Worm (Caenorhabditis elegans): ENCODE results near the gene R10F2.4.
A peak's percentile ranks its signal among the peaks of the same experiment; 100 is the strongest.

The R10F2.4 gene

ce11 chrIII:2875946-2876345 lies 47.0 kb downstream of the R10F2.4 start (continued):
- TF ChIP-seq unc-130 (GFP tag; optimal IDR thresholded peaks at IDR 0.05) (no peak), madf-8 (GFP tag; conservative IDR thresholded peaks at IDR 0.05) (no peak), lsy-27 (tag; optimal IDR thresholded peaks at IDR 0.05; ENCODE audit: borderline replicate concordance, insufficient read depth) (no peak), F22D6.2 (tag; optimal IDR thresholded peaks at IDR 0.05) (no peak), B0336.3 (GFP tag; IDR thresholded peaks at IDR 0.05) (peak; percentile 39; the same call in 1 of the 2 replicates), ztf-6 (GFP tag; IDR thresholded peaks at IDR 0.05) (no peak), ztf-22 (GFP tag; optimal IDR thresholded peaks at IDR 0.05) (peak; percentile 51), snpc-1.3 (tag; optimal IDR thresholded peaks at IDR 0.05; ENCODE audit: insufficient read depth) (no peak), sea-2 (GFP tag; IDR thresholded peaks at IDR 0.05) (no peak), hmg-1.2 (GFP tag; IDR thresholded peaks at IDR 0.05) (peak; percentile 35; the same call in 1 of the 2 replicates), D2030.7 (GFP tag; IDR thresholded peaks at IDR 0.05) (no peak), cebp-1 (GFP tag; IDR thresholded peaks at IDR 0.05) (peak; percentile 85), cebp-1 (tag; optimal IDR thresholded peaks at IDR 0.05) (peak; percentile 92), lin-54 (GFP tag; optimal IDR thresholded peaks at IDR 0.05) (peak; percentile 11), ztf-25 (GFP tag; IDR thresholded peaks at IDR 0.05) (no peak), nhr-80 (tag; optimal IDR thresholded peaks at IDR 0.05) (peak; percentile 97), dpff-1 (tag; optimal IDR thresholded peaks at IDR 0.05) (no peak), zim-3 (tag; optimal IDR thresholded peaks at IDR 0.05) (no peak), bed-2 (GFP tag; IDR thresholded peaks at IDR 0.05) (no peak), tbx-9 (tag; optimal IDR thresholded peaks at IDR 0.05; ENCODE audit: borderline replicate concordance) (no peak), Y53F4B.3 (GFP tag; IDR thresholded peaks at IDR 0.05) (no peak), ccch-3 (GFP tag; optimal IDR thresholded peaks at IDR 0.05) (no peak), pbrm-1 (GFP tag; IDR thresholded peaks at IDR 0.05) (no peak), let-526 (GFP tag; IDR thresholded peaks at IDR 0.05) (no peak; the same call in 1 of the 2 replicates), akir-1 (GFP tag; optimal IDR thresholded peaks at IDR 0.05) (no peak), nfya-1 (tag; optimal IDR thresholded peaks at IDR 0.05; ENCODE audit: borderline replicate concordance, insufficient read depth) (no peak), atf-7 (tag; optimal IDR thresholded peaks at IDR 0.05) (peak; percentile 15), F23B12.7 (tag; optimal IDR thresholded peaks at IDR 0.05; ENCODE audit: insufficient read depth) (peak; percentile 14), lin-40 (tag; optimal IDR thresholded peaks at IDR 0.05) (peak; percentile 82), B0035.1 (tag; optimal IDR thresholded peaks at IDR 0.05) (no peak), snpc-4 (GFP tag; optimal IDR thresholded peaks at IDR 0.05) (no peak), snpc-4 (tag; optimal IDR thresholded peaks at IDR 0.05) (peak; percentile 45 to 74 (median 48)), chd-7 (tag; optimal IDR thresholded peaks at IDR 0.05) (peak; percentile 70), F39B2.1 (GFP tag; IDR thresholded peaks at IDR 0.05) (no peak), hmg-20 (GFP tag; IDR thresholded peaks at IDR 0.05) (no peak), Y95B8A.8 (GFP tag; IDR thresholded peaks at IDR 0.05) (no peak), lir-1 (GFP tag; conservative IDR thresholded peaks at IDR 0.05) (no peak), ceh-40 (GFP tag; IDR thresholded peaks at IDR 0.05) (no peak), T07F8.4 (tag; optimal IDR thresholded peaks at IDR 0.05) (no peak), ama-1 (optimal IDR thresholded peaks at IDR 0.05) (no peak), ama-1 (GFP tag; optimal IDR thresholded peaks at IDR 0.05) (no peak), snpc-3.4 (tag; optimal IDR thresholded peaks at IDR 0.05) (no peak), fkh-3 (tag; optimal IDR thresholded peaks at IDR 0.05) (no peak), aptf-3 (GFP tag; IDR thresholded peaks at IDR 0.05) (no peak), sdz-38 (tag; optimal IDR thresholded peaks at IDR 0.05) (no peak), Y67H2A.10 (GFP tag; conservative IDR thresholded peaks at IDR 0.05) (no peak), mel-28 (tag; optimal IDR thresholded peaks at IDR 0.05; ENCODE audit: borderline replicate concordance) (no peak), ztf-26 (tag; optimal IDR thresholded peaks at IDR 0.05) (peak; percentile 68), rec-8 (tag; optimal IDR thresholded peaks at IDR 0.05) (no peak)
